Worm (Caenorhabditis elegans) whole organism, L4 larva: Measurements from ENCODE around the gene C08E8.4.
A peak's percentile ranks its signal among the peaks of the same experiment; 100 is the strongest.

Experiments used
- F10B5.3 ChIP-seq: sonication (generic microtip); optimal IDR thresholded peaks from 2 replicates; lab custom pipeline; 2016; ENCODE audit warnings: mild to moderate bottlenecking, missing genetic modification characterization, missing compliant biosample characterization
- F26F4.8 ChIP-seq: fragments of 200-800 bp; sonication (Bioruptor generic); conservative IDR thresholded peaks from 2 replicates; pipeline ENCODE4 v1.3.6; 2022; ENCODE audit warnings: missing genetic modification characterization, missing compliant biosample characterization
- F37D6.2 ChIP-seq: sonication (generic microtip); optimal IDR thresholded peaks from 2 replicates; lab custom pipeline; 2016; ENCODE audit warnings: mild to moderate bottlenecking, missing genetic modification characterization, missing compliant biosample characterization
- F44E2.7 ChIP-seq: fragments of 200-800 bp; sonication (Bioruptor generic); IDR thresholded peaks from 2 replicates; pipeline ENCODE4 v2.1.2; 2022; ENCODE audit warnings: missing genetic modification characterization, missing compliant biosample characterization
- R02D3.7 ChIP-seq: fragments of 150-350 bp; sonication (generic microtip); optimal IDR thresholded peaks from 3 replicates; lab custom pipeline; 2014; ENCODE audit warnings: missing biosample characterization, missing genetic modification characterization
- T20F7.1 ChIP-seq: fragments of 200-800 bp; sonication (Bioruptor generic); optimal IDR thresholded peaks from 2 replicates; lab custom pipeline; 2018; ENCODE audit warnings: mild to moderate bottlenecking, missing genetic modification characterization, missing compliant biosample characterization
- Y105C5A.15 ChIP-seq: fragments of 200-800 bp; sonication (Bioruptor generic); IDR thresholded peaks from 2 replicates; pipeline ENCODE4 v1.3.6; 2022; ENCODE audit warnings: missing genetic modification characterization, missing compliant biosample characterization
- Y75B8A.6 ChIP-seq: fragments of 200-800 bp; sonication (Bioruptor generic); IDR thresholded peaks from 2 replicates; pipeline ENCODE4 v1.3.6; 2022; ENCODE audit warnings: missing genetic modification reagents, missing genetic modification characterization, missing compliant biosample characterization
- ZK546.5 ChIP-seq, 2 experiments: sonication (generic microtip); optimal IDR thresholded peaks; 2 replicates each; lab custom pipeline; 2017; ENCODE audit warnings: missing biosample characterization in 2 of 2, missing genetic modification characterization in 2 of 2
- ceh-20 ChIP-seq: fragments of 200-800 bp; sonication (Bioruptor generic); IDR thresholded peaks from 2 replicates; pipeline ENCODE4 v1.3.6; 2022; ENCODE audit warnings: missing genetic modification reagents, missing genetic modification characterization, missing compliant biosample characterization
- ceh-28 ChIP-seq: fragments of 150-350 bp; optimal IDR thresholded peaks from 2 replicates; lab custom pipeline; 2014; ENCODE audit warnings: missing biosample characterization, missing genetic modification reagents, missing genetic modification characterization
- ces-1 ChIP-seq: fragments of 150-350 bp; sonication (generic microtip); optimal IDR thresholded peaks from 4 replicates; lab custom pipeline; 2014; ENCODE audit warnings: missing biosample characterization, missing genetic modification reagents, missing genetic modification characterization
- dpl-1 ChIP-seq: fragments of 150-350 bp; optimal IDR thresholded peaks from 2 replicates; lab custom pipeline; 2014; ENCODE audit warnings: missing biosample characterization, missing genetic modification reagents, missing genetic modification characterization
- duxl-1 ChIP-seq: sonication (generic microtip); optimal IDR thresholded peaks from 2 replicates; lab custom pipeline; 2016; ENCODE audit warnings: mild to moderate bottlenecking, missing genetic modification characterization, moderate library complexity, missing compliant biosample characterization; ENCODE audit not compliant: poor library complexity
- lim-7 ChIP-seq: fragments of 200-800 bp; sonication (Bioruptor generic); IDR thresholded peaks from 2 replicates; pipeline ENCODE4 v1.3.6; 2022; ENCODE audit warnings: missing genetic modification characterization, missing compliant biosample characterization
- lin-13 ChIP-seq: fragments of 150-350 bp; optimal IDR thresholded peaks from 2 replicates; lab custom pipeline; 2014; ENCODE audit warnings: missing biosample characterization, missing genetic modification reagents, missing genetic modification characterization
- lir-3 ChIP-seq: sonication (generic microtip); optimal IDR thresholded peaks from 2 replicates; lab custom pipeline; 2016; ENCODE audit warnings: mild to moderate bottlenecking, missing genetic modification characterization, missing compliant biosample characterization
- lsy-2 ChIP-seq, 2 experiments: fragments of 150-350 bp in 1 of 2; sonication (generic microtip) in 1 of 2; optimal IDR thresholded peaks; 2 replicates each; lab custom pipeline; 2014 to 2017; ENCODE audit warnings: missing biosample characterization in 2 of 2, missing genetic modification characterization in 2 of 2
- madf-5 ChIP-seq, 2 experiments: fragments of 200-800 bp; sonication (Bioruptor generic); IDR thresholded peaks; 2 replicates each; pipeline ENCODE4 v1.3.6; 2022; ENCODE audit warnings: missing compliant biosample characterization in 2 of 2, missing genetic modification characterization in 2 of 2
- madf-9 ChIP-seq: fragments of 200-800 bp; sonication (Bioruptor generic); conservative IDR thresholded peaks from 2 replicates; pipeline ENCODE4 v1.3.6; 2022; ENCODE audit warnings: missing genetic modification reagents, missing genetic modification characterization, missing compliant biosample characterization
- mdt-29 ChIP-seq: fragments of 200-800 bp; sonication (Bioruptor generic); IDR thresholded peaks from 2 replicates; pipeline ENCODE4 v1.3.6; 2022; ENCODE audit warnings: missing genetic modification reagents, missing genetic modification characterization, missing compliant biosample characterization
- mes-2 ChIP-seq: sonication (generic microtip); optimal IDR thresholded peaks from 2 replicates; lab custom pipeline; 2016; ENCODE audit warnings: missing genotype, mild to moderate bottlenecking, missing genetic modification characterization, missing compliant biosample characterization; ENCODE audit not compliant: poor library complexity, severe bottlenecking
- nhr-102 ChIP-seq: sonication (generic microtip); optimal IDR thresholded peaks from 2 replicates; lab custom pipeline; 2016; ENCODE audit warnings: mild to moderate bottlenecking, missing genetic modification characterization, moderate library complexity, missing compliant biosample characterization
- nhr-11 ChIP-seq: fragments of 150-350 bp; optimal IDR thresholded peaks from 2 replicates; lab custom pipeline; 2014; ENCODE audit warnings: missing biosample characterization, missing genetic modification characterization
- nhr-28 ChIP-seq: fragments of 150-350 bp; optimal IDR thresholded peaks from 2 replicates; lab custom pipeline; 2014; ENCODE audit warnings: missing biosample characterization, missing genetic modification characterization
- nhr-42 ChIP-seq: fragments of 200-800 bp; sonication (Bioruptor generic); IDR thresholded peaks from 2 replicates; pipeline ENCODE4 v1.3.6; 2022; ENCODE audit warnings: missing genetic modification characterization, missing compliant biosample characterization
- nhr-6 ChIP-seq: fragments of 150-350 bp; optimal IDR thresholded peaks from 2 replicates; lab custom pipeline; 2014; ENCODE audit warnings: missing biosample characterization, missing genetic modification characterization
- nhr-77 ChIP-seq: fragments of 150-350 bp; optimal IDR thresholded peaks from 2 replicates; lab custom pipeline; 2014; ENCODE audit warnings: missing biosample characterization, missing genetic modification characterization
- sdz-12 ChIP-seq: fragments of 200-800 bp; sonication (Bioruptor generic); optimal IDR thresholded peaks from 2 replicates; lab custom pipeline; 2018; ENCODE audit warnings: mild to moderate bottlenecking, missing genetic modification characterization, missing compliant biosample characterization
- skn-1 ChIP-seq: fragments of 150-350 bp; optimal IDR thresholded peaks from 2 replicates; lab custom pipeline; 2014; ENCODE audit warnings: missing biosample characterization, missing genetic modification characterization
- snpc-4 ChIP-seq: fragments of 150-350 bp; optimal IDR thresholded peaks from 2 replicates; lab custom pipeline; 2014; ENCODE audit warnings: missing biosample characterization, missing genetic modification characterization
- spr-1 ChIP-seq: sonication (generic microtip); optimal IDR thresholded peaks from 2 replicates; lab custom pipeline; 2016; ENCODE audit warnings: mild to moderate bottlenecking, missing genetic modification characterization, missing compliant biosample characterization
- tra-1 ChIP-seq: fragments of 200-800 bp; sonication (Bioruptor generic); IDR thresholded peaks from 2 replicates; pipeline ENCODE4 v1.3.6; 2022; ENCODE audit warnings: missing genetic modification reagents, missing genetic modification characterization, missing compliant biosample characterization
- unc-62 ChIP-seq, 3 experiments: fragments of 150-350 bp in 1 of 3; sonication (generic microtip); optimal IDR thresholded peaks in 2 of 3; peaks in 1 of 3; 1 replicate in 1 of 3; 2 replicates in 2 of 3; lab custom pipeline; 2014 to 2017; ENCODE audit warnings: missing biosample characterization in 3 of 3, missing genetic modification characterization in 3 of 3, missing genetic modification reagents in 3 of 3, missing genotype in 1 of 3
- zip-11 ChIP-seq: fragments of 200-800 bp; sonication (Bioruptor generic); IDR thresholded peaks from 2 replicates; pipeline ENCODE4 v1.3.6; 2022; ENCODE audit warnings: missing genetic modification characterization, missing compliant biosample characterization
- ztf-11 ChIP-seq: fragments of 150-350 bp; optimal IDR thresholded peaks from 2 replicates; lab custom pipeline; 2014; ENCODE audit warnings: missing biosample characterization, missing genetic modification characterization

C08E8.4 gene

DNA sequence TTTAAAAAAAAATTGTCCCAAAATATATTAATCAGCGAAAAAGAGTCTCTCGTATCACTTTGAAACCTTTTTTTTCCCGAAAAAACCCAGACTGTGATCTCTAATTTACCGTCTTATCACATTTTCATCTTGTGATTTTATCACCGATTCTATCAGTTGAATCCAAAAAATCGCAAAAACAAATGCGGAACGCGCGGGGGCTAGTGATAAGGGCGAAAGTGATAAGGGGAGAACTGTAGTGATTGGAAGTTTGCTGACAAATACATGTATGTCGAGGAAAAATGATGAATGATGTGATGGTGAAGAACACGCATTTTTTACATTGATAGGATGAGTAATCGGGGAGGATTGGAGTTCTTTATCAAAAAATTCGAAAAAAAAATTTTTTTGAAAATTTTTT is 25.6 kb upstream of the C08E8.4 start (continued):
- TF ChIP-seq skn-1 (tag; lab: Kevin White, UChicago) (no peak), ceh-28 (tag; lab: Kevin White, UChicago) (no peak), unc-62 (GFP tag; optimal IDR thresholded peaks at IDR 0.05 in 1 of 2; lab: Kevin White, UChicago) (peak in 1 of 2 experiments; percentile 78), unc-62 (tag; optimal IDR thresholded peaks at IDR 0.05; lab: Kevin White, UChicago) (no peak), T20F7.1 (GFP tag; lab: Kevin White, UChicago) (no peak), F37D6.2 (tag; lab: Kevin White, UChicago) (no peak), nhr-6 (tag; lab: Kevin White, UChicago) (peak; percentile 74), tra-1 (peak; percentile 99), nhr-28 (peak; percentile 100), nhr-42 (GFP tag; lab: Robert Waterston, UW) (no peak), mdt-29 (GFP tag; lab: Robert Waterston, UW) (peak; percentile 56; the same call in 1 of the 2 replicates), lir-3 (tag; lab: Kevin White, UChicago) (no peak), snpc-4 (tag; lab: Kevin White, UChicago) (no peak), dpl-1 (GFP tag; lab: Kevin White, UChicago) (peak; percentile 12), lsy-2 (tag; optimal IDR thresholded peaks at IDR 0.05; lab: Kevin White, UChicago) (peak in 1 of 2 experiments; percentile 81), R02D3.7 (tag; lab: Kevin White, UChicago) (no peak), F10B5.3 (tag; lab: Kevin White, UChicago) (no peak), F44E2.7 (GFP tag; lab: Robert Waterston, UW) (no peak), nhr-77 (tag; lab: Kevin White, UChicago) (peak; percentile 98), madf-9 (GFP tag; lab: Robert Waterston, UW) (no peak), Y105C5A.15 (GFP tag; lab: Robert Waterston, UW) (no peak), spr-1 (tag; lab: Kevin White, UChicago) (peak; percentile 30), lim-7 (GFP tag; lab: Robert Waterston, UW) (no peak), ztf-11 (tag; lab: Kevin White, UChicago) (no peak), nhr-102 (tag; lab: Kevin White, UChicago) (peak; percentile 94), Y75B8A.6 (GFP tag; lab: Robert Waterston, UW) (no peak), ceh-20 (GFP tag; lab: Robert Waterston, UW) (peak; percentile 76), sdz-12 (GFP tag; lab: Kevin White, UChicago) (no peak), F26F4.8 (GFP tag; lab: Robert Waterston, UW) (no peak), nhr-11 (no peak), ZK546.5 (tag; optimal IDR thresholded peaks at IDR 0.05; lab: Kevin White, UChicago) (no peak), ces-1 (GFP tag; lab: Kevin White, UChicago) (no peak), zip-11 (GFP tag; lab: Robert Waterston, UW) (no peak), mes-2 (tag; lab: Kevin White, UChicago) (no peak), madf-5 (GFP tag; IDR thresholded peaks at IDR 0.05; lab: Robert Waterston, UW) (no peak)

DNA sequence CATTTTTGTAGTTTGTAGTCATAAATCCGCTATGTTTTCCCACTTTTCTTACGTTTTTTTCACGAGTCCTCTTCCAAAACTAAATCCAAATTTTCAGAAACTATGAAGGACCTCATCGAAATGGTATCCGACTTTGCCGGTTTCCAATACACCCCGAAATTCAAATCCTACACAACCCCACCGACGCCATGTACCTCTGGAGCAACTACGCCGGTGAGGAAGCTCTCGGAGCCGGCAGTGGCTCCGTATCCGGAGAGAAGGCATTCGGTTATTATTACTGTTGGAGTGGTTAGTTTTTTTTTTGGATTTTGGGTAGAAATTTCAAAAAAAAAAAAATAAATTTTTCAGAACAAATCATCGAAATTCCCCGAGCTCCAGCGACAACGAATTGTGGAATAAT is 21.6 kb upstream of the C08E8.4 start, which contains the start of gene C08E8.3:
Gene C08E8.3, plus strand, starts transcription at position 84 of the 400 bp plus-strand sequence.
- TF ChIP-seq duxl-1 (no peak), unc-62 (GFP tag; optimal IDR thresholded peaks at IDR 0.05 in 1 of 2; lab: Kevin White, UChicago) (peak in 1 of 2 experiments; percentile 81), unc-62 (tag; optimal IDR thresholded peaks at IDR 0.05; lab: Kevin White, UChicago) (no peak)

DNA sequence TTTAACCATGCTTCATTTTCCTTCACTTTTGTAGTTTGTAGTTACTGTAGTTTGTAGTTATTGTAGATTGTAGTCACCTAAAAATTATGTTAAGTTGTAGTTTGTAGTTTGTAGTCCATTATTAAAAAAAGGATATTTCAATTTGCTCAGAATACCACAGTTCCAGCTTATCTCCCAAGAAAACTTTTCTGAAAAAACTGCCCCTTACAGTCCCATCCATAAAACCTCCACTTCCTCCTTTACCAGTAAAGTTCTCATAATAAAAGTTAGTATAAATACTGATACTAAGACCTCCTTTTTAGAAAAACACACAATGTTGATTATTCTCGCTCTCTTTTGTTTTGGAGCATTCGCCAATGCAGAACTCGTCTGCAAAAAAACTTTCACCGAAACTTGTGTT is 20.9 kb upstream of the C08E8.4 start, which contains the start of gene C08E8.11:
Gene C08E8.11, plus strand, starts transcription at position 301 of the 400 bp plus-strand sequence.
- no peak for TF ChIP-seq lim-7 (GFP tag; lab: Robert Waterston, UW)

DNA sequence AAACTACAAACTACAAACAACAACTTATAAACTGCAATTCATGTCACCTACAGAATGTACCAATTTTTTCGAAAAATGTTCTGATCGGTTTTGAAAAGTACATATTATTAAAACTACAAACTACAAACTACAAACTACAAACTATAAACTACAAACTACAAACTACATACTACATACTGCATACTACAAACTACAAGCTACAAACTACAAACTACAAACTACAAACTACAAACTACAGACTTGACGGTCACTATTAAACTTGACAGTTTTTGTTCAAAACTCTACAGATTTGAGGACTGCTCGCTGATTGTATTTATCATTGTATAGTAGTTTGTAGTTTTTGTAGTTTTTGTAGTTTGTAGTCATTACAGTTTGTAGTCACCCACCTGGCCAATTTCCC is 17.3 kb upstream of the C08E8.4 start:
- TF ChIP-seq Y105C5A.15 (GFP tag; lab: Robert Waterston, UW) (no peak), nhr-28 (peak; percentile 96), lin-13 (GFP tag; lab: Kevin White, UChicago) (peak; percentile 20)
- TF ChIP-seq, all 104 proteins: peak for 2
